Worm (Caenorhabditis elegans) whole organism, early embryonic: ENCODE results near the gene spe-6.

ENCODE experiments used
- B0310.2 ChIP-seq: sonication (generic microtip); optimal IDR thresholded peaks from 2 replicates; lab custom pipeline; 2016; ENCODE audit warnings: mild to moderate bottlenecking, missing genetic modification characterization, missing compliant biosample characterization
- F13C5.2 ChIP-seq: sonication (generic microtip); optimal IDR thresholded peaks from 2 replicates; lab custom pipeline; 2017; ENCODE audit warnings: mild to moderate bottlenecking, missing genetic modification characterization, inconsistent platforms, missing compliant biosample characterization
- aly-1 ChIP-seq: sonication (generic microtip); optimal IDR thresholded peaks from 2 replicates; lab custom pipeline; 2016; ENCODE audit warnings: missing genetic modification characterization, missing compliant biosample characterization
- ama-1 ChIP-seq: fragments of 150-350 bp; optimal IDR thresholded peaks from 2 replicates; lab custom pipeline; 2014
- ceh-13 ChIP-seq: fragments of 200-800 bp; sonication (Bioruptor generic); optimal IDR thresholded peaks from 2 replicates; lab custom pipeline; 2018; ENCODE audit warnings: mild to moderate bottlenecking, missing genetic modification characterization, missing compliant biosample characterization
- ceh-36 ChIP-seq: sonication (generic microtip); optimal IDR thresholded peaks from 2 replicates; lab custom pipeline; 2016; ENCODE audit warnings: missing genetic modification characterization, inconsistent platforms, missing compliant biosample characterization
- ets-7 ChIP-seq: sonication (generic microtip); optimal IDR thresholded peaks from 2 replicates; lab custom pipeline; 2016; ENCODE audit warnings: missing genotype, missing genetic modification characterization, missing compliant biosample characterization
- flt-1 ChIP-seq: fragments of 200-800 bp; sonication (Bioruptor generic); IDR thresholded peaks from 2 replicates; pipeline ENCODE4 v1.3.6; 2022; ENCODE audit warnings: missing genetic modification characterization, missing compliant biosample characterization
- hmbx-1 ChIP-seq: sonication (generic microtip); optimal IDR thresholded peaks from 2 replicates; lab custom pipeline; 2016; ENCODE audit warnings: mild to moderate bottlenecking, missing genetic modification characterization, missing compliant biosample characterization
- hmg-4 ChIP-seq: fragments of 200-800 bp; sonication (Bioruptor generic); optimal IDR thresholded peaks from 2 replicates; lab custom pipeline; 2018; ENCODE audit warnings: mild to moderate bottlenecking, missing genetic modification characterization, missing compliant biosample characterization
- hnd-1 ChIP-seq: sonication (generic microtip); optimal IDR thresholded peaks from 2 replicates; lab custom pipeline; 2016; ENCODE audit warnings: missing genetic modification characterization, missing compliant biosample characterization
- pes-1 ChIP-seq: fragments of 200-800 bp; sonication (Bioruptor generic); IDR thresholded peaks from 2 replicates; pipeline ENCODE4 v1.3.6; 2022; ENCODE audit warnings: missing genetic modification reagents, missing genetic modification characterization, missing compliant biosample characterization
- scrt-1 ChIP-seq: fragments of 200-800 bp; sonication (Bioruptor generic); IDR thresholded peaks from 2 replicates; pipeline ENCODE4 v1.3.6; 2022; ENCODE audit warnings: missing genetic modification characterization, missing compliant biosample characterization
- sea-1 ChIP-seq: fragments of 200-800 bp; sonication (Bioruptor generic); conservative IDR thresholded peaks from 2 replicates; pipeline ENCODE4 v1.3.6; 2022; ENCODE audit warnings: missing genetic modification characterization, missing compliant biosample characterization
- tbx-11 ChIP-seq: fragments of 200-800 bp; sonication (Bioruptor generic); IDR thresholded peaks from 2 replicates; pipeline ENCODE4 v1.3.6; 2022; ENCODE audit warnings: missing genetic modification characterization, missing compliant biosample characterization
- tbx-37 ChIP-seq: fragments of 200-800 bp; sonication (Bioruptor generic); conservative IDR thresholded peaks from 2 replicates; pipeline ENCODE4 v1.3.6; 2022; ENCODE audit warnings: missing genetic modification reagents, missing genetic modification characterization, missing compliant biosample characterization
- tra-4 ChIP-seq: sonication (generic microtip); optimal IDR thresholded peaks from 2 replicates; lab custom pipeline; 2017; ENCODE audit warnings: missing genetic modification characterization, missing compliant biosample characterization

spe-6 gene

DNA sequence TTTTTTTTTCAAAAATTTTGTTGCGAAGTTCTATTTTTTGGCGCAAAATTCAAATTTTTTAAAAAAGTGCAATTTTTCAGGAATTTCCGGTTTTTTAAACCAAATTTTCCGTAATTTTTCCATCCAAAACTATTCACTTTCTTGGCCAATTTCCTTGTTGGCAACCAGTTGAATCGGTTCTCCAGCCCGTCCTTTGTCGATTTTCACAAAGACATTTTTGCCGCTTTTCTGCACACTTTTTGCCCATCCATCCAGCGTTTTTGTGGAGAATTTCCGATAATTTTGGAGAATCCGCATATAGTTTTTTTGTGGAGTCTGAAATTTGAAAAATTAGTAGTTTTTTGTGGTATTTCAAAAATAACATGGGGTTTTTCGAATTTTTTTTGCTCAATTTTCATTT, 12.8 kb upstream of the spe-6 start:
- no peak for TF ChIP-seq ets-7 (tag; lab: Kevin White, UChicago)
- no peak for TF ChIP-seq hmbx-1 (tag; lab: Kevin White, UChicago)
- no peak for TF ChIP-seq pes-1 (GFP tag; lab: Robert Waterston, UW)
- no peak for TF ChIP-seq F13C5.2 (tag; lab: Kevin White, UChicago)
- no peak for TF ChIP-seq ama-1
- no peak for TF ChIP-seq sea-1
- no peak for TF ChIP-seq B0310.2
- no peak for TF ChIP-seq ceh-36 (tag; lab: Kevin White, UChicago)
- no peak for TF ChIP-seq hnd-1 (tag; lab: Kevin White, UChicago)
- TF ChIP-seq hmg-4 (GFP tag; lab: Kevin White, UChicago) = no peak

DNA sequence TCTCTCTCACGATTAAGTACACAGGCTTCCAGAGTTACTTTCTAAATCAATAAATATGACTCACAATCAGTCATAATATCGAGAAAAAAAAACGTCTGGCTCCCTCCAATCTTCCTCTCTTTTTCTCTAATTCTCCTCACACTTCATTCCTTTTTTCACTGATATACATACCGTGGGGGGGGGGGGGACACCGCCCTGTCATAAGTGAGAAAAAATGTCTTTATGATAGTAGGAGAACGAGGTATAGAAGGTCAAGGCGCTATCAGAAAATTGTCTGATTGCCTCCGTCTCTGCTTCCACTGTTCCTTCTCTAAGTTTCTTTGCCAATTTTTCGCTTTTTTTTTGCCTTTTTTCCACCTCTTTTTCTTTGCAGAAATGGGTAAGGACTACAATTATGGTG, 8.8 kb upstream of the spe-6 start, which contains the start of gene Y66D12A.24:
TSS of gene Y66D12A.24 (plus strand) at position 370 of the 400 bp plus-strand sequence.
- TF ChIP-seq hnd-1 (tag; lab: Kevin White, UChicago) (no peak), tra-4 (tag; lab: Kevin White, UChicago) (no peak), aly-1 (no peak), ceh-13 (GFP tag; lab: Kevin White, UChicago) (no peak), ceh-36 (tag; lab: Kevin White, UChicago) (no peak), F13C5.2 (tag; lab: Kevin White, UChicago) (no peak), ama-1 (no peak), hmbx-1 (tag; lab: Kevin White, UChicago) (no peak), tbx-11 (GFP tag; lab: Robert Waterston, UW) (no peak), flt-1 (no peak), B0310.2 (no peak), hmg-4 (GFP tag; lab: Kevin White, UChicago) (no peak), ets-7 (tag; lab: Kevin White, UChicago) (no peak), sea-1 (no peak), tbx-37 (GFP tag; lab: Robert Waterston, UW) (no peak), pes-1 (GFP tag; lab: Robert Waterston, UW) (no peak), scrt-1 (GFP tag; lab: Robert Waterston, UW) (no peak)

DNA sequence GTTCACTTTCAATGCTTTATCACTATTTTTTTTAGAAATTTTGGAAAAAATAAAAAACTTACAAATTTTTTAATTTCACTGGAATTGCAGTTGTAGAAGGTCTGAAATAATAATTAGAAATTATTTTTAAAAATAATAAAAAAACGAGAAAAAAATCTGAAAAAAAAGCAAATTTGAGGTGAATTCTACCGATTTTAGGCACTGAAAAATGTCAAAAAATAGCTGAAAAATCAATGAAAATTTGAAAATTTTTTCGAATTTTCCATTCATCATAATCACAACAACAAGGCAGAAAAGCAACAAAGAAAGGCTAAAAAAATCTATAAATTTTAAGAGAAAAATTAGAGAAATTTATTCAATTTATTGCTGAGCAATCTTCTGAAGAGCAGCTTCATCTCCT, 4.6 kb upstream of the spe-6 start, which contains the start of gene nars-2:
TSS of gene nars-2 (minus strand) at position 101 of the 400 bp plus-strand sequence.
- TF ChIP-seq F13C5.2 (tag; lab: Kevin White, UChicago) (no peak), ama-1 (no peak), ceh-13 (GFP tag; lab: Kevin White, UChicago) (no peak), sea-1 (no peak), tbx-37 (GFP tag; lab: Robert Waterston, UW) (no peak), scrt-1 (GFP tag; lab: Robert Waterston, UW) (no peak), pes-1 (GFP tag; lab: Robert Waterston, UW) (no peak), hnd-1 (tag; lab: Kevin White, UChicago) (no peak), tra-4 (tag; lab: Kevin White, UChicago) (no peak), flt-1 (no peak)

DNA sequence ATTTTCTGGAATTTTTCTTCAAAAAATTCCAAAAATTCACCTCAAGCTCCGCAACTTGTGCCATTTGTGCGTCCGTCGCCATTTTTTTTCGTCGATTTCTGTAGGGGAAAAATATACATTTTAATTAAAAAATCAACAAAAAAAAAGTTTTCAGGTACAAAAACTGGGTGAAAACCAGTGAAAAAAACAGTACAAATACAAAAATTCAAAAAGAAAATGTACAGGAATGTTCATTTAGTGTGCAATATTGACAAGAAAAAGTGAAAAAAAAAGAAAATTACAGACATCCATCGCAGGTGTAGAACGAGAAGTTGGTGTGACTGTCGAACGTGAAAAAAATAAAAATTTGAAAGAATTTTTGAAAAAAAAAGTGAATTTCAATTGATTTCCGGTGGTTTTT, 2.5 kb upstream of the spe-6 start, which contains the start of gene tin-10:
TSS of gene tin-10 (minus strand) at position 101 of the 400 bp plus-strand sequence.
- TF ChIP-seq scrt-1 (GFP tag; lab: Robert Waterston, UW) (no peak), tbx-11 (GFP tag; lab: Robert Waterston, UW) (no peak), ama-1 (no peak), hnd-1 (tag; lab: Kevin White, UChicago) (no peak), ceh-36 (tag; lab: Kevin White, UChicago) (no peak), ceh-13 (GFP tag; lab: Kevin White, UChicago) (no peak), F13C5.2 (tag; lab: Kevin White, UChicago) (no peak), tra-4 (tag; lab: Kevin White, UChicago) (no peak), aly-1 (no peak), hmg-4 (GFP tag; lab: Kevin White, UChicago) (no peak), hmbx-1 (tag; lab: Kevin White, UChicago) (no peak), ets-7 (tag; lab: Kevin White, UChicago) (no peak), flt-1 (no peak), pes-1 (GFP tag; lab: Robert Waterston, UW) (no peak), sea-1 (no peak), B0310.2 (no peak), tbx-37 (GFP tag; lab: Robert Waterston, UW) (no peak)

DNA sequence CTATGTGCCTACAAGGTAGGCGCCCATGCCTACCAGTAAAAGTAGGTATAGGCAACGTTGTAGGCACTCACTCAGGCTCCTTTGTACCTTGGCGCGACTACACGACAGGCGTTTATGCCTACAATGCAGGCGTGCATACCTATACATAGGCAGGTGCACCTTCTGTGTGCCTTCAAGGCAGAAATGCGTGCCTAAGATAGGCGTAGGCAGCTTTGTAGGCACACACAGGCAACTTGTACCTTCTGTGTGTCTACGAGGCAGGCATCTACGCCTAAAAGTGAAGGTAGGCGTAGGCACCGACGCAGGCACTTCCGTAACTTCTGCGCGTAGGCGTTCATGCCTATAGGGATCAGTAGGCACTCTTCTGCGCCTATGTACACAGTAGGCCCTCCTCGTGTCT, 333 bp downstream of the spe-6 start:
- no peak for TF ChIP-seq hmg-4 (GFP tag; lab: Kevin White, UChicago)
- no peak for TF ChIP-seq tbx-37 (GFP tag; lab: Robert Waterston, UW)
- TF ChIP-seq flt-1 = no peak
- TF ChIP-seq scrt-1 (GFP tag; lab: Robert Waterston, UW) = 0 out of 2 replicates have a peak, but pooled peaks have one; percentile 7
- no peak for TF ChIP-seq hmbx-1 (tag; lab: Kevin White, UChicago)

DNA sequence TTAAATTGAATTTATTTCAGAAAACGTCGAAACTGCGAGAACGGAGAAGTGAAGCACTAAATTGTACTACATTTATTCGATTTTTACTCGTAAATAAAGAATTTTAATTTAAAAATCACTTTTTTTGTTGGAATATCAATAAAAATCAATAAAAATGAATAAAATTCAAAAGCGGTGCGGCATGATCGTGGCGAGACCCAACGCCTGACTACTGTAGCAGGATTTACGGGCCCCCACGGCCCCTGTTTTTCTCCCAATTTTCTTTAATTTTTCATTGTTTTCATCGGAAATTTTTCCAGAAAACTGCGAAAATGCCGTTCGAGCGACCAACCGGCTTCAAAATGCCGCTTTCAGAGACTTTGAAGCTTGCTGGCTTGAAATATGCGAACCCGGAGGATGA, 3.5 kb downstream of the spe-6 start, which contains the start of gene Y66D12A.19:
TSS of gene Y66D12A.19 (plus strand) at position 266 of the 400 bp plus-strand sequence.
- TF ChIP-seq pes-1 (GFP tag; lab: Robert Waterston, UW) (0 out of 2 replicates have a peak, but pooled peaks have one; percentile 34), sea-1 (no peak)

DNA sequence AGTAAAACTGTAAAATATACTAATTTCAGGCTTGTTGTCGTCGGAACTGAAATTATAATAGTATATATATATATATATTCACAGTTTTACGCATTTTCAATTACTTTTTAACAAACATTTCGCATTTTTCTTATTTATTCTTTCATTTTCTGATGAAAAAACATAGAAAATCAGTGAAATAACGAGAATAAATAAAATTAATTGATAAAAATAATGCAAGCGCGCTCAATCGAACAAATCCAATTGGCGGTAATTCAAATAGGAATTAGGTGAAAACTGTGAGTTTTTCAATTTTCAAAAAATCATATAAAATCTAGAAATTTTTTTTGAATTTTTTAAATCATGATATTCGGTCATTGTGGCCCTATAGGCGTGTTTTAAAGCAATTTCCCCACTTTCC, 4.8 kb downstream of the spe-6 start:
- TF ChIP-seq ets-7 (tag; lab: Kevin White, UChicago) = no peak
- no peak for TF ChIP-seq tbx-11 (GFP tag; lab: Robert Waterston, UW)
- no peak for TF ChIP-seq F13C5.2 (tag; lab: Kevin White, UChicago)
- no peak for TF ChIP-seq hmbx-1 (tag; lab: Kevin White, UChicago)
- no peak for TF ChIP-seq B0310.2
- TF ChIP-seq ceh-13 (GFP tag; lab: Kevin White, UChicago) = no peak
- TF ChIP-seq hmg-4 (GFP tag; lab: Kevin White, UChicago) = no peak
- TF ChIP-seq pes-1 (GFP tag; lab: Robert Waterston, UW) = no peak
- no peak for TF ChIP-seq aly-1
- TF ChIP-seq sea-1 = no peak
- TF ChIP-seq ceh-36 (tag; lab: Kevin White, UChicago) = no peak
- TF ChIP-seq scrt-1 (GFP tag; lab: Robert Waterston, UW) = no peak
- no peak for TF ChIP-seq tbx-37 (GFP tag; lab: Robert Waterston, UW)
- TF ChIP-seq tra-4 (tag; lab: Kevin White, UChicago) = no peak
- TF ChIP-seq ama-1 = no peak
- no peak for TF ChIP-seq hnd-1 (tag; lab: Kevin White, UChicago)
- TF ChIP-seq flt-1 = no peak
